Worm (Caenorhabditis elegans) whole organism, late embryonic: ENCODE data around the gene C05G5.3.

ENCODE experiments used
- F13H6.1 ChIP-seq: sonication (generic microtip); optimal IDR thresholded peaks from 2 replicates; lab custom pipeline; 2016; ENCODE audit warnings: missing genetic modification characterization, missing compliant biosample characterization
- T23F11.4 ChIP-seq: fragments of 200-800 bp; sonication (Bioruptor generic); optimal IDR thresholded peaks from 2 replicates; lab custom pipeline; 2018; ENCODE audit warnings: mild to moderate bottlenecking, missing genetic modification characterization, missing compliant biosample characterization
- ceh-14 ChIP-seq: sonication (generic microtip); optimal IDR thresholded peaks from 2 replicates; lab custom pipeline; 2016; ENCODE audit warnings: missing genotype, missing genetic modification characterization, missing compliant biosample characterization
- ceh-18 ChIP-seq: sonication (generic microtip); optimal IDR thresholded peaks from 2 replicates; lab custom pipeline; 2016; ENCODE audit warnings: missing genetic modification characterization, missing compliant biosample characterization
- ceh-30 ChIP-seq: fragments of 150-350 bp; optimal IDR thresholded peaks from 2 replicates; lab custom pipeline; 2014; ENCODE audit warnings: missing biosample characterization, missing genetic modification characterization
- ceh-31 ChIP-seq: sonication (generic microtip); optimal IDR thresholded peaks from 2 replicates; lab custom pipeline; 2016; ENCODE audit warnings: missing genetic modification characterization, missing compliant biosample characterization
- ceh-34 ChIP-seq: sonication (generic microtip); optimal IDR thresholded peaks from 2 replicates; lab custom pipeline; 2016; ENCODE audit warnings: mild to moderate bottlenecking, missing genetic modification characterization, missing compliant biosample characterization
- ceh-48 ChIP-seq: sonication (generic microtip); optimal IDR thresholded peaks from 2 replicates; lab custom pipeline; 2016; ENCODE audit warnings: missing genetic modification characterization, inconsistent platforms, missing compliant biosample characterization
- ceh-6 ChIP-seq: fragments of 200-800 bp; sonication (Bioruptor generic); optimal IDR thresholded peaks from 2 replicates; lab custom pipeline; 2018; ENCODE audit warnings: mild to moderate bottlenecking, missing genetic modification characterization, missing compliant biosample characterization
- ceh-9 ChIP-seq: sonication (generic microtip); optimal IDR thresholded peaks from 2 replicates; lab custom pipeline; 2016; ENCODE audit warnings: mild to moderate bottlenecking, missing genetic modification characterization, inconsistent platforms, missing compliant biosample characterization
- che-1 ChIP-seq: sonication (generic microtip); optimal IDR thresholded peaks from 2 replicates; lab custom pipeline; 2016; ENCODE audit warnings: mild to moderate bottlenecking, missing genetic modification characterization, missing compliant biosample characterization
- dmd-4 ChIP-seq: sonication (generic microtip); optimal IDR thresholded peaks from 2 replicates; lab custom pipeline; 2016; ENCODE audit warnings: borderline replicate concordance, missing genetic modification characterization, missing compliant biosample characterization
- dve-1 ChIP-seq: sonication (generic microtip); optimal IDR thresholded peaks from 2 replicates; lab custom pipeline; 2017; ENCODE audit warnings: antibody characterized with exemption, mild to moderate bottlenecking, missing genetic modification characterization, missing compliant biosample characterization
- elt-2 ChIP-seq: sonication (generic microtip); optimal IDR thresholded peaks from 2 replicates; lab custom pipeline; 2016; ENCODE audit warnings: missing genetic modification reagents, missing genetic modification characterization, missing compliant biosample characterization
- elt-4 ChIP-seq: sonication (generic microtip); optimal IDR thresholded peaks from 2 replicates; lab custom pipeline; 2016; ENCODE audit warnings: missing genetic modification characterization, missing compliant biosample characterization
- ets-4 ChIP-seq: sonication (generic microtip); optimal IDR thresholded peaks from 2 replicates; lab custom pipeline; 2016; ENCODE audit warnings: missing genetic modification characterization, missing compliant biosample characterization
- eyg-1 ChIP-seq: sonication (generic microtip); optimal IDR thresholded peaks from 2 replicates; lab custom pipeline; 2016; ENCODE audit warnings: missing genotype, missing genetic modification characterization, missing compliant biosample characterization
- fax-1 ChIP-seq: sonication (generic microtip); optimal IDR thresholded peaks from 2 replicates; lab custom pipeline; 2016; ENCODE audit warnings: missing genotype, missing genetic modification characterization, missing compliant biosample characterization
- fkh-10 ChIP-seq: fragments of 150-350 bp; optimal IDR thresholded peaks from 2 replicates; lab custom pipeline; 2014; ENCODE audit warnings: missing biosample characterization, missing genetic modification reagents, missing genetic modification characterization
- hlh-13 ChIP-seq: fragments of 200-800 bp; sonication (Bioruptor generic); optimal IDR thresholded peaks from 2 replicates; lab custom pipeline; 2018; ENCODE audit warnings: mild to moderate bottlenecking, missing genetic modification characterization, missing compliant biosample characterization
- hlh-30 ChIP-seq: sonication (generic microtip); optimal IDR thresholded peaks from 2 replicates; lab custom pipeline; 2017; ENCODE audit warnings: antibody characterized with exemption, missing genetic modification characterization, missing compliant biosample characterization; ENCODE audit not compliant: insufficient read depth
- hlh-6 ChIP-seq: sonication (generic microtip); optimal IDR thresholded peaks from 2 replicates; lab custom pipeline; 2016; ENCODE audit warnings: missing genotype, missing genetic modification characterization, missing compliant biosample characterization
- lim-6 ChIP-seq: sonication (generic microtip); optimal IDR thresholded peaks from 2 replicates; lab custom pipeline; 2016; ENCODE audit warnings: missing genetic modification characterization, missing compliant biosample characterization
- lin-11 ChIP-seq: fragments of 200-800 bp; sonication (Bioruptor generic); optimal IDR thresholded peaks from 2 replicates; lab custom pipeline; 2018; ENCODE audit warnings: mild to moderate bottlenecking, missing genetic modification characterization, missing compliant biosample characterization
- madf-2 ChIP-seq: sonication (generic microtip); optimal IDR thresholded peaks from 2 replicates; lab custom pipeline; 2017; ENCODE audit warnings: missing genetic modification characterization, missing compliant biosample characterization
- mec-3 ChIP-seq: sonication (generic microtip); optimal IDR thresholded peaks from 2 replicates; lab custom pipeline; 2016; ENCODE audit warnings: borderline replicate concordance, missing genetic modification characterization, missing compliant biosample characterization
- nhr-11 ChIP-seq: fragments of 150-350 bp; optimal IDR thresholded peaks from 2 replicates; lab custom pipeline; 2014; ENCODE audit warnings: missing biosample characterization, missing genetic modification characterization
- pag-3 ChIP-seq: sonication (generic microtip); optimal IDR thresholded peaks from 2 replicates; lab custom pipeline; 2016; ENCODE audit warnings: missing compliant biosample characterization, missing genetic modification characterization, borderline replicate concordance
- pax-1 ChIP-seq: fragments of 150-350 bp; optimal IDR thresholded peaks from 2 replicates; lab custom pipeline; 2014; ENCODE audit warnings: missing biosample characterization, missing genetic modification characterization
- pha-2 ChIP-seq: sonication (generic microtip); optimal IDR thresholded peaks from 2 replicates; lab custom pipeline; 2017; ENCODE audit warnings: mild to moderate bottlenecking, missing genetic modification characterization, missing compliant biosample characterization
- ref-2 ChIP-seq: sonication (generic microtip); optimal IDR thresholded peaks from 2 replicates; lab custom pipeline; 2016; ENCODE audit warnings: missing genetic modification characterization, missing compliant biosample characterization
- rnt-1 ChIP-seq: sonication (generic microtip); optimal IDR thresholded peaks from 2 replicates; lab custom pipeline; 2016; ENCODE audit warnings: missing genetic modification characterization, missing compliant biosample characterization
- sox-2 ChIP-seq: fragments of 200-800 bp; sonication (Bioruptor generic); IDR thresholded peaks from 2 replicates; pipeline ENCODE4 v1.3.6; 2022; ENCODE audit warnings: missing genetic modification reagents, missing genetic modification characterization, missing compliant biosample characterization
- sox-4 ChIP-seq: sonication (generic microtip); optimal IDR thresholded peaks from 2 replicates; lab custom pipeline; 2017; ENCODE audit warnings: mild to moderate bottlenecking, missing genetic modification characterization, inconsistent platforms, missing compliant biosample characterization
- syd-9 ChIP-seq: sonication (generic microtip); optimal IDR thresholded peaks from 2 replicates; lab custom pipeline; 2016; ENCODE audit warnings: mild to moderate bottlenecking, missing genetic modification characterization, moderate library complexity, missing compliant biosample characterization
- tbx-2 ChIP-seq: sonication (generic microtip); optimal IDR thresholded peaks from 2 replicates; lab custom pipeline; 2016; ENCODE audit warnings: missing genetic modification characterization, missing compliant biosample characterization
- unc-3 ChIP-seq, 2 experiments: fragments of 200-800 bp in 1 of 2; sonication (Bioruptor generic) in 1 of 2; sonication (generic microtip) in 1 of 2; conservative IDR thresholded peaks in 1 of 2; optimal IDR thresholded peaks in 1 of 2; 2 replicates each; pipeline versions ENCODE4 v1.3.6 to Lab custom; 2016 to 2022; ENCODE audit warnings: missing compliant biosample characterization in 2 of 2, missing genetic modification characterization in 2 of 2, missing genetic modification reagents in 1 of 2
- zip-5 ChIP-seq: sonication (generic microtip); optimal IDR thresholded peaks from 2 replicates; lab custom pipeline; 2016; ENCODE audit warnings: missing genetic modification characterization, missing compliant biosample characterization

C05G5.3 gene

DNA sequence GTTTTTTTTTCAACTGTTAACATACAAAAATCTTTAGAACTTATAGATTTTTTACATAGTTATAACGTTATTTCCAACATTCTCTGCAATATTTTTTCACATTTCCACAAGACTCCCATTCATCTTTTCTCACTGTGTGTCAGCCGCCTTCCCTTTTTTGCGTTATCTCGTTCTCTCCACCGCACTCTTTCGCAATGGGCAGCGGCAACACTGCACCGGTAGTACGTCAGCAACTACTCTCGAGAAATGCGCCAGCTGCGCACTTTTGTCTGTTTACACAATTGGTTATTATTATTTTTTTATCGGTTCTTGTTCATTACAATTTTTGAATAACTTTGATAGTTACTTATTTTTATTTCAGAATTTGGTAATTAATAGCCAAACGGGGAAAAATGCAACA is 4.9 kb downstream of the C05G5.3 start, which contains the start of gene C05G5.2 (continued):
- peak; percentile 3 for TF ChIP-seq lin-11 (tag; lab: Kevin White, UChicago)
- TF ChIP-seq pag-3 (tag; lab: Kevin White, UChicago): no peak
- no peak for TF ChIP-seq che-1 (tag; lab: Kevin White, UChicago)
- no peak for TF ChIP-seq madf-2 (tag; lab: Kevin White, UChicago)
- no peak for TF ChIP-seq eyg-1 (tag; lab: Kevin White, UChicago)
- peak; percentile 4 for TF ChIP-seq fax-1 (tag; lab: Kevin White, UChicago)
- peak; percentile 46 for TF ChIP-seq dve-1
- no peak for TF ChIP-seq T23F11.4 (GFP tag; lab: Kevin White, UChicago)
- TF ChIP-seq rnt-1 (tag; lab: Kevin White, UChicago): peak; percentile 30
- no peak for TF ChIP-seq hlh-6 (tag; lab: Kevin White, UChicago)
- peak; percentile 77 for TF ChIP-seq tbx-2
- peak; percentile 73 for TF ChIP-seq ceh-18 (tag; lab: Kevin White, UChicago)
- no peak for TF ChIP-seq fkh-10 (GFP tag; lab: Kevin White, UChicago)
- TF ChIP-seq mec-3 (tag; lab: Kevin White, UChicago): no peak
- no peak for TF ChIP-seq dmd-4 (tag; lab: Kevin White, UChicago)

DNA sequence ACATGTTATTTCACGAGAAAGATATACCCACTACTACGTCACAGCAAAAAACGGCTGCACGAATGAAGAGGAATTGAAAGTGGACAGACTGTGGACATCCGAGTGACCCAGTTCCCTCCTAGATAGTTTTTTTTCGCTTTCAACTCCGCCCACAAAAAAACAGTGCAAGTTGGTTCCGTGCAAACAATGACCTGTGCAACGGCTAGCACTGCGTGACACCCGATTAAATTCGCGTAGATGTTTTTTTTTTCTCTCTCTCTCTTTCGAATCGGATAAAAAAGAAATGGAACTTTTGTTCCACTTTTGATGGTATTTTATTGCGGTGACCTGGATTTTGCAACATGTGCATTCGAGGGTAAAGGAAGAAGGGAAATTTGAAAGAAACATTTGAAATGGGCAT is 6.6 kb downstream of the C05G5.3 start:
- no peak for TF ChIP-seq F13H6.1
- TF ChIP-seq syd-9 (tag; lab: Kevin White, UChicago): no peak
- no peak for TF ChIP-seq sox-4 (tag; lab: Kevin White, UChicago)
- TF ChIP-seq ceh-18 (tag; lab: Kevin White, UChicago): no peak
- TF ChIP-seq nhr-11 (tag; lab: Kevin White, UChicago): no peak
- TF ChIP-seq dve-1: no peak
- no peak for TF ChIP-seq ets-4 (tag; lab: Kevin White, UChicago)
- no peak for TF ChIP-seq ceh-48 (tag; lab: Kevin White, UChicago)
- no peak for TF ChIP-seq ceh-34 (tag; lab: Kevin White, UChicago)
- no peak for TF ChIP-seq zip-5 (tag; lab: Kevin White, UChicago)
- TF ChIP-seq elt-2 (tag; lab: Kevin White, UChicago): no peak
- TF ChIP-seq, all 69 proteins: peak for 0

DNA sequence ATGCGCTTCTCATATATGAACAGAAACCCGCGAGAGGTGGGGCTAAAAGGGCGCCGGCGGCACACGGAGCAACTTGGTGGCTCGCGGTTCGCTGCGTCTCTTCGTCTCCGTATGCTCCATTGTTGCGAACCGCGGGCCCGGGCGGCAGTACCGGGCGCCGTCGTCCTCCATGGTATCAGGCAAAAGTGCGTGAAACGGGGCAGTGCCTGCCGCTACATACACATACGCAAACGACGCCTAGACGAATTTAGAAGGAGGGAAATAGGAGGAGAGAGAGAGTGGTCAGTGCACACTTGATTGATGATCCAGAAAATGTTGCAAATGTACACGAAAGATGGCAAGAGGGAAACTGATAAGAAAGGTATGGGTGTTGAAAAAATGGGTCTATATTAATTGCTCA is 7.3 kb downstream of the C05G5.3 start:
- TF ChIP-seq hlh-6 (tag; lab: Kevin White, UChicago): no peak
- no peak for TF ChIP-seq elt-4 (tag; lab: Kevin White, UChicago)
- no peak for TF ChIP-seq ceh-9 (tag; lab: Kevin White, UChicago)
- TF ChIP-seq ceh-30 (tag; lab: Kevin White, UChicago): no peak
- no peak for TF ChIP-seq pag-3 (tag; lab: Kevin White, UChicago)
- TF ChIP-seq elt-2 (tag; lab: Kevin White, UChicago): peak; percentile 0
- no peak for TF ChIP-seq lin-11 (tag; lab: Kevin White, UChicago)
- no peak for TF ChIP-seq dmd-4 (tag; lab: Kevin White, UChicago)

ce11 chrX:14743780-14744179 is 8.0 kb downstream of the C05G5.3 start, which contains the start of gene C05G5.7:
TSS of gene C05G5.7 (minus strand) at chrX:14743780.
- no peak for TF ChIP-seq pax-1 (tag; lab: Kevin White, UChicago)
- TF ChIP-seq unc-3 (GFP tag; conservative IDR thresholded peaks at IDR 0.05; lab: Robert Waterston, UW): no peak
- TF ChIP-seq unc-3 (tag; optimal IDR thresholded peaks at IDR 0.05; lab: Kevin White, UChicago): no peak
- TF ChIP-seq pha-2: no peak
- TF ChIP-seq ceh-14 (tag; lab: Kevin White, UChicago): no peak
- TF ChIP-seq lin-11 (tag; lab: Kevin White, UChicago): no peak
- TF ChIP-seq ref-2 (tag; lab: Kevin White, UChicago): no peak
- TF ChIP-seq ceh-6: no peak
- TF ChIP-seq madf-2 (tag; lab: Kevin White, UChicago): no peak
- no peak for TF ChIP-seq dmd-4 (tag; lab: Kevin White, UChicago)
- TF ChIP-seq ceh-31 (tag; lab: Kevin White, UChicago): no peak
- TF ChIP-seq hlh-13 (GFP tag; lab: Kevin White, UChicago): no peak
- TF ChIP-seq sox-2 (GFP tag; lab: Robert Waterston, UW): no peak
- no peak for TF ChIP-seq hlh-30 (tag; lab: Kevin White, UChicago)
- no peak for TF ChIP-seq lim-6 (tag; lab: Kevin White, UChicago)
- no peak for TF ChIP-seq eyg-1 (tag; lab: Kevin White, UChicago)
- no peak for TF ChIP-seq ceh-18 (tag; lab: Kevin White, UChicago)
- TF ChIP-seq ceh-48 (tag; lab: Kevin White, UChicago): no peak
- no peak for TF ChIP-seq hlh-6 (tag; lab: Kevin White, UChicago)
